Worm (Caenorhabditis elegans) whole organism, early embryonic: ENCODE results near the gene C42D8.9.

Source experiments
- B0310.2 ChIP-seq: sonication (generic microtip); optimal IDR thresholded peaks from 2 replicates; lab custom pipeline; 2016; ENCODE audit warnings: mild to moderate bottlenecking, missing genetic modification characterization, missing compliant biosample characterization
- F13C5.2 ChIP-seq: sonication (generic microtip); optimal IDR thresholded peaks from 2 replicates; lab custom pipeline; 2017; ENCODE audit warnings: mild to moderate bottlenecking, missing genetic modification characterization, inconsistent platforms, missing compliant biosample characterization
- aly-1 ChIP-seq: sonication (generic microtip); optimal IDR thresholded peaks from 2 replicates; lab custom pipeline; 2016; ENCODE audit warnings: missing genetic modification characterization, missing compliant biosample characterization
- ama-1 ChIP-seq: fragments of 150-350 bp; optimal IDR thresholded peaks from 2 replicates; lab custom pipeline; 2014
- ceh-13 ChIP-seq: fragments of 200-800 bp; sonication (Bioruptor generic); optimal IDR thresholded peaks from 2 replicates; lab custom pipeline; 2018; ENCODE audit warnings: mild to moderate bottlenecking, missing genetic modification characterization, missing compliant biosample characterization
- ceh-36 ChIP-seq: sonication (generic microtip); optimal IDR thresholded peaks from 2 replicates; lab custom pipeline; 2016; ENCODE audit warnings: missing genetic modification characterization, inconsistent platforms, missing compliant biosample characterization
- flt-1 ChIP-seq: fragments of 200-800 bp; sonication (Bioruptor generic); IDR thresholded peaks from 2 replicates; pipeline ENCODE4 v1.3.6; 2022; ENCODE audit warnings: missing genetic modification characterization, missing compliant biosample characterization
- hmbx-1 ChIP-seq: sonication (generic microtip); optimal IDR thresholded peaks from 2 replicates; lab custom pipeline; 2016; ENCODE audit warnings: mild to moderate bottlenecking, missing genetic modification characterization, missing compliant biosample characterization
- hnd-1 ChIP-seq: sonication (generic microtip); optimal IDR thresholded peaks from 2 replicates; lab custom pipeline; 2016; ENCODE audit warnings: missing genetic modification characterization, missing compliant biosample characterization
- scrt-1 ChIP-seq: fragments of 200-800 bp; sonication (Bioruptor generic); IDR thresholded peaks from 2 replicates; pipeline ENCODE4 v1.3.6; 2022; ENCODE audit warnings: missing genetic modification characterization, missing compliant biosample characterization
- tbx-11 ChIP-seq: fragments of 200-800 bp; sonication (Bioruptor generic); IDR thresholded peaks from 2 replicates; pipeline ENCODE4 v1.3.6; 2022; ENCODE audit warnings: missing genetic modification characterization, missing compliant biosample characterization
- tbx-37 ChIP-seq: fragments of 200-800 bp; sonication (Bioruptor generic); conservative IDR thresholded peaks from 2 replicates; pipeline ENCODE4 v1.3.6; 2022; ENCODE audit warnings: missing genetic modification reagents, missing genetic modification characterization, missing compliant biosample characterization
- tra-4 ChIP-seq: sonication (generic microtip); optimal IDR thresholded peaks from 2 replicates; lab custom pipeline; 2017; ENCODE audit warnings: missing genetic modification characterization, missing compliant biosample characterization

DNA sequence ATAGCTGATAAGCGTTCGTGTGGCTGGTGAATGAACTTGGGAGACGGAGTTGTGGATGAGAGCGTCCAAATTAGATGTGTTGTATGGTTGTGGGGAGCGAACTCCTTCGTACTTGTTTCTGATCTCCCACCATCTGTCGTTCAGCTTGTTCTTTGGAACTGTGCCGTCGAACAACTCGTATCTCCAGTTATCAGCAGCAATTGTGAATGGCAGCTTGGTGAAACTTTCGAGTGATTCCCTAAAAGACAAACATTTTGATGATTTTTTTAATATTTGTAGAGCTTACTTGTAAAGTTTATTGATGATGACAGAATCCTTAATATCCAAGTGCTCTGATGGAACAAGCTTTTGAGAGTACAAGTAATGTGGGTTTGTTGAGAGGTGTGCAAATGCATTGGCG lies 12.8 kb downstream of the C42D8.9 start:
- TF ChIP-seq flt-1 (GFP tag; lab: Robert Waterston, UW): no peak
- TF ChIP-seq B0310.2 (tag; lab: Kevin White, UChicago): no peak
- TF ChIP-seq tbx-11: no peak
- no peak for TF ChIP-seq aly-1 (tag; lab: Kevin White, UChicago)
- TF ChIP-seq ama-1: no peak
- TF ChIP-seq ceh-13: no peak
- no peak for TF ChIP-seq hmbx-1
- TF ChIP-seq hnd-1: no peak
- TF ChIP-seq tra-4 (tag; lab: Kevin White, UChicago): no peak
- no peak for TF ChIP-seq F13C5.2 (tag; lab: Kevin White, UChicago)
- TF ChIP-seq ceh-36 (tag; lab: Kevin White, UChicago): no peak
- no peak for TF ChIP-seq tbx-37 (GFP tag; lab: Robert Waterston, UW)
- no peak for TF ChIP-seq scrt-1
